Fruit fly (Drosophila melanogaster) whole organism, wandering third instar larva: ENCODE data around the gene CG1103.
A peak's percentile ranks its signal among the peaks of the same experiment; 100 is the strongest.

Experiments
- Abd-B ChIP-seq: fragments of >200 bp; optimal IDR thresholded peaks from 2 replicates; lab custom pipeline; 2017; ENCODE audit warnings: missing biosample characterization, missing genetic modification characterization
- CG32264 ChIP-seq: fragments of 200-800 bp; sonication (Bioruptor generic); optimal IDR thresholded peaks from 2 replicates; lab custom pipeline; 2016; ENCODE audit warnings: missing biosample characterization, missing genetic modification characterization
- CG9705 ChIP-seq: fragments of 200-800 bp; sonication (Bioruptor generic); optimal IDR thresholded peaks from 2 replicates; lab custom pipeline; 2018; ENCODE audit warnings: missing biosample characterization, mild to moderate bottlenecking, missing genetic modification characterization
- Dfd ChIP-seq: fragments of >200 bp; optimal IDR thresholded peaks from 2 replicates; lab custom pipeline; 2017; ENCODE audit warnings: missing biosample characterization, missing genetic modification characterization
- Dif ChIP-seq: fragments of 200-275, 200-300 bp; sonication (Bioruptor generic); optimal IDR thresholded peaks from 2 replicates; lab custom pipeline; 2018; ENCODE audit warnings: missing biosample characterization, missing genetic modification characterization; ENCODE audit not compliant: partially characterized antibody
- HLH106 ChIP-seq: fragments of 200-800 bp; optimal IDR thresholded peaks from 3 replicates; lab custom pipeline; 2019; ENCODE audit warnings: missing biosample characterization, mild to moderate bottlenecking, missing genetic modification characterization, moderate library complexity
- Hnf4 ChIP-seq: fragments of 200-800 bp; sonication (Bioruptor generic); optimal IDR thresholded peaks from 2 replicates; lab custom pipeline; 2016; ENCODE audit warnings: missing biosample characterization, mild to moderate bottlenecking, missing genetic modification characterization
- Hr83 ChIP-seq: fragments of 200-300 bp; sonication (Bioruptor generic); optimal IDR thresholded peaks from 2 replicates; lab custom pipeline; 2016; ENCODE audit warnings: missing biosample characterization, mild to moderate bottlenecking, missing genetic modification characterization, moderate library complexity; ENCODE audit not compliant: poor library complexity, severe bottlenecking
- Jra ChIP-seq: sonication (Bioruptor generic); optimal IDR thresholded peaks from 2 replicates; lab custom pipeline; 2016; ENCODE audit warnings: missing biosample characterization, missing genetic modification characterization
- Mio ChIP-seq: sonication (Bioruptor generic); optimal IDR thresholded peaks from 2 replicates; lab custom pipeline; 2016; ENCODE audit warnings: missing biosample characterization, missing genetic modification characterization
- N ChIP-seq: fragments of >200 bp; optimal IDR thresholded peaks from 2 replicates; lab custom pipeline; 2018; ENCODE audit warnings: missing biosample characterization, missing external identifiers, missing genetic modification characterization
- Rel ChIP-seq, 2 experiments: fragments of 200-800 bp; sonication (Bioruptor generic) in 1 of 2; optimal IDR thresholded peaks; 2 replicates in 1 of 2; 3 replicates in 1 of 2; lab custom pipeline; 2016 to 2019; ENCODE audit warnings: mild to moderate bottlenecking in 2 of 2, missing biosample characterization in 2 of 2, missing genetic modification characterization in 2 of 2, moderate library complexity in 1 of 2
- Sp1 ChIP-seq: fragments of 200-800 bp; sonication (Bioruptor generic); optimal IDR thresholded peaks from 3 replicates; lab custom pipeline; 2019; ENCODE audit warnings: missing biosample characterization, mild to moderate bottlenecking, missing genetic modification characterization, moderate library complexity
- Vsx2 ChIP-seq: fragments of 200-300, 225-300 bp; sonication (Bioruptor generic); optimal IDR thresholded peaks from 2 replicates; lab custom pipeline; 2018; ENCODE audit warnings: missing biosample characterization, missing genetic modification characterization; ENCODE audit not compliant: partially characterized antibody
- br ChIP-seq: fragments of 200-800 bp; sonication (Bioruptor generic); optimal IDR thresholded peaks from 2 replicates; lab custom pipeline; 2016; ENCODE audit warnings: missing biosample characterization, missing genetic modification characterization
- brk ChIP-seq: fragments of 200-800 bp; sonication (Bioruptor generic); optimal IDR thresholded peaks from 2 replicates; lab custom pipeline; 2016; ENCODE audit warnings: missing biosample characterization, mild to moderate bottlenecking, missing genetic modification characterization
- dl ChIP-seq, 2 experiments: fragments of 175-275, 200-275 bp in 1 of 2; fragments of 200-275 bp in 1 of 2; sonication (Bioruptor generic); optimal IDR thresholded peaks; lab custom pipeline; 2018; ENCODE audit warnings: mild to moderate bottlenecking in 2 of 2, missing biosample characterization in 2 of 2, missing genetic modification characterization in 2 of 2, moderate library complexity in 2 of 2; ENCODE audit not compliant: partially characterized antibody in 2 of 2, insufficient read depth in 1 of 2
- dmrt93B ChIP-seq: fragments of 200-800 bp; sonication (Bioruptor generic); optimal IDR thresholded peaks from 2 replicates; lab custom pipeline; 2018; ENCODE audit warnings: missing biosample characterization, mild to moderate bottlenecking, missing genetic modification characterization
- dsf ChIP-seq: sonication (Bioruptor generic); optimal IDR thresholded peaks from 2 replicates; lab custom pipeline; 2016; ENCODE audit warnings: missing biosample characterization, missing genetic modification characterization, borderline replicate concordance
- ey ChIP-seq: fragments of 200-800 bp; sonication (Bioruptor generic); optimal IDR thresholded peaks from 2 replicates; lab custom pipeline; 2016; ENCODE audit warnings: missing biosample characterization, missing genetic modification characterization
- foxo ChIP-seq, 2 experiments: fragments of 200-800 bp; sonication (Bioruptor generic); optimal IDR thresholded peaks; 2 replicates in 1 of 2; 3 replicates in 1 of 2; lab custom pipeline; 2016 to 2017; ENCODE audit warnings: missing biosample characterization in 2 of 2, missing genetic modification characterization in 2 of 2
- fru ChIP-seq: fragments of 200-800 bp; sonication (Bioruptor generic); optimal IDR thresholded peaks from 3 replicates; lab custom pipeline; 2016; ENCODE audit warnings: missing biosample characterization, mild to moderate bottlenecking, missing genetic modification characterization
- h ChIP-seq: fragments of 200-800 bp; sonication (Bioruptor generic); optimal IDR thresholded peaks from 3 replicates; lab custom pipeline; 2016; ENCODE audit warnings: missing biosample characterization, mild to moderate bottlenecking, missing genetic modification characterization
- jim ChIP-seq: fragments of 175-275, 200-325 bp; sonication (Bioruptor generic); optimal IDR thresholded peaks from 2 replicates; lab custom pipeline; 2016; ENCODE audit warnings: missing biosample characterization, mild to moderate bottlenecking, missing genetic modification characterization
- lola ChIP-seq: fragments of >200 bp; optimal IDR thresholded peaks from 2 replicates; lab custom pipeline; 2017; ENCODE audit warnings: missing biosample characterization, missing genetic modification characterization
- pan ChIP-seq: fragments of >200 bp; optimal IDR thresholded peaks from 2 replicates; lab custom pipeline; 2017
- rgr ChIP-seq: fragments of 200-800 bp; sonication (Bioruptor generic); optimal IDR thresholded peaks from 3 replicates; lab custom pipeline; 2016; ENCODE audit warnings: missing biosample characterization, mild to moderate bottlenecking, missing genetic modification characterization
- sage ChIP-seq: fragments of 200-800 bp; sonication (Bioruptor generic); optimal IDR thresholded peaks from 2 replicates; lab custom pipeline; 2016; ENCODE audit warnings: missing biosample characterization, mild to moderate bottlenecking, missing genetic modification characterization
- sv ChIP-seq: fragments of 200-800 bp; sonication (Bioruptor generic); optimal IDR thresholded peaks from 3 replicates; lab custom pipeline; 2016; ENCODE audit warnings: missing biosample characterization, missing genetic modification characterization
- tai ChIP-seq: sonication (Bioruptor generic); optimal IDR thresholded peaks from 2 replicates; lab custom pipeline; 2016; ENCODE audit warnings: missing biosample characterization, missing genetic modification characterization
- woc ChIP-seq: sonication (Bioruptor generic); optimal IDR thresholded peaks from 2 replicates; lab custom pipeline; 2016; ENCODE audit warnings: missing biosample characterization, mild to moderate bottlenecking, missing genetic modification characterization

The CG1103 gene

dm6 chr3R:4346636-4347035, 9.1 kb downstream of the CG1103 start, which contains the start of gene hkb:
Gene hkb (minus strand): TSS chr3R:4346646.
- TF ChIP-seq Rel (GFP tag; optimal IDR thresholded peaks at IDR 0.05; lab: Kevin White, UChicago): no peak
- TF ChIP-seq Rel (tag; optimal IDR thresholded peaks at IDR 0.05; lab: Kevin White, UChicago): no peak
- no peak for TF ChIP-seq lola (GFP tag; lab: Kevin White, UChicago)
- peak; percentile 2 for TF ChIP-seq Dfd (GFP tag; lab: Kevin White, UChicago)

dm6 chr3R:4348197-4348814, 10.8 kb downstream of the CG1103 start:
- TF ChIP-seq Hr83 (GFP tag; lab: Kevin White, UChicago) (no peak), br (GFP tag; lab: Kevin White, UChicago) (no peak), Hnf4 (no peak), jim (no peak), Mio (GFP tag; lab: Kevin White, UChicago) (no peak), brk (GFP tag; lab: Kevin White, UChicago) (no peak), Jra (no peak), sage (GFP tag; lab: Kevin White, UChicago) (no peak), HLH106 (tag; lab: Kevin White, UChicago) (no peak), Dif (no peak), tai (GFP tag; lab: Kevin White, UChicago) (no peak), dl (GFP tag; optimal IDR thresholded peaks at IDR 0.05; lab: Kevin White, UChicago; ENCODE audit: insufficient read depth in 1 of 2, partially characterized antibody in 2 of 2) (no peak), N (GFP tag; lab: Kevin White, UChicago) (no peak), Abd-B (no peak), rgr (GFP tag; lab: Kevin White, UChicago) (no peak), dmrt93B (GFP tag; lab: Kevin White, UChicago) (no peak), woc (GFP tag; lab: Kevin White, UChicago) (no peak), sv (no peak), fru (no peak), Vsx2 (GFP tag; lab: Kevin White, UChicago) (no peak)

- TF ChIP-seq brk (GFP tag; lab: Kevin White, UChicago) (no peak), Dif (no peak), fru (no peak), CG32264 (GFP tag; lab: Kevin White, UChicago) (no peak), Hnf4 (no peak), woc (GFP tag; lab: Kevin White, UChicago) (no peak), HLH106 (tag; lab: Kevin White, UChicago) (no peak), rgr (GFP tag; lab: Kevin White, UChicago) (no peak), CG9705 (GFP tag; lab: Kevin White, UChicago) (no peak), Abd-B (no peak), sv (no peak), dl (GFP tag; optimal IDR thresholded peaks at IDR 0.05; lab: Kevin White, UChicago; ENCODE audit: insufficient read depth in 1 of 2, partially characterized antibody in 2 of 2) (no peak), Jra (no peak), pan (no peak), tai (GFP tag; lab: Kevin White, UChicago) (no peak)
These were observed 12.6 kb downstream of the CG1103 start for dm6 chr3R:4350199-4350598.

dm6 chr3R:4353569-4353968, 16.0 kb downstream of the CG1103 start:
- TF ChIP-seq h: no peak
- TF ChIP-seq foxo (GFP tag; optimal IDR thresholded peaks at IDR 0.05; lab: Kevin White, UChicago): no peak
- no peak for TF ChIP-seq sv
- no peak for TF ChIP-seq br (GFP tag; lab: Kevin White, UChicago)
- TF ChIP-seq dmrt93B (GFP tag; lab: Kevin White, UChicago): no peak
- no peak for TF ChIP-seq jim
- no peak for TF ChIP-seq dsf (GFP tag; lab: Kevin White, UChicago)
- no peak for TF ChIP-seq Hnf4
- no peak for TF ChIP-seq Sp1
- TF ChIP-seq Rel (GFP tag; optimal IDR thresholded peaks at IDR 0.05; lab: Kevin White, UChicago): no peak
- no peak for TF ChIP-seq Rel (tag; optimal IDR thresholded peaks at IDR 0.05; lab: Kevin White, UChicago)
- TF ChIP-seq tai (GFP tag; lab: Kevin White, UChicago): no peak
- no peak for TF ChIP-seq CG32264 (GFP tag; lab: Kevin White, UChicago)
- TF ChIP-seq HLH106 (tag; lab: Kevin White, UChicago): no peak
- no peak for TF ChIP-seq ey (GFP tag; lab: Kevin White, UChicago)
- TF ChIP-seq Hr83 (GFP tag; lab: Kevin White, UChicago): no peak
